Fruit fly (Drosophila melanogaster) whole organism, embryonic: Measurements from ENCODE around the gene Hecw.

Source experiments
- ATbp ChIP-seq: fragments of 200-800 bp; sonication (Bioruptor generic); optimal IDR thresholded peaks from 2 replicates; lab custom pipeline; 2017; ENCODE audit warnings: missing biosample characterization, mild to moderate bottlenecking, missing genetic modification characterization, missing genetic modification reagents
- Asciz ChIP-seq: fragments of 200-800 bp; sonication (Bioruptor generic); optimal IDR thresholded peaks from 2 replicates; lab custom pipeline; 2017; ENCODE audit warnings: missing biosample characterization, mild to moderate bottlenecking, missing genetic modification characterization, missing genetic modification reagents
- Atf-2 ChIP-seq: fragments of 200-800 bp; sonication (Bioruptor generic); optimal IDR thresholded peaks from 2 replicates; lab custom pipeline; 2016; ENCODE audit warnings: missing biosample characterization, missing genetic modification characterization
- CG10209 ChIP-seq: fragments of 200-800 bp; sonication (Bioruptor generic); optimal IDR thresholded peaks from 3 replicates; lab custom pipeline; 2017; ENCODE audit warnings: missing biosample characterization, mild to moderate bottlenecking, missing genetic modification characterization, missing genetic modification reagents
- CG10543 ChIP-seq: fragments of 200-800 bp; sonication (Bioruptor generic); optimal IDR thresholded peaks from 3 replicates; lab custom pipeline; 2017; ENCODE audit warnings: missing biosample characterization, mild to moderate bottlenecking, missing genetic modification characterization, moderate library complexity
- CG10565 ChIP-seq: fragments of 200-800 bp; sonication (Bioruptor generic); optimal IDR thresholded peaks from 3 replicates; lab custom pipeline; 2016; ENCODE audit warnings: missing biosample characterization, mild to moderate bottlenecking, missing genetic modification characterization
- CG12299 ChIP-seq: fragments of 200-800 bp; sonication (Bioruptor generic); optimal IDR thresholded peaks from 2 replicates; lab custom pipeline; 2018; ENCODE audit warnings: missing biosample characterization, mild to moderate bottlenecking, missing genetic modification characterization
- CG1233 ChIP-seq: fragments of 200-800 bp; sonication (Bioruptor generic); optimal IDR thresholded peaks from 4 replicates; lab custom pipeline; 2018; ENCODE audit warnings: missing biosample characterization, mild to moderate bottlenecking, missing genetic modification characterization
- CG12391 ChIP-seq: fragments of 200-800 bp; sonication (Bioruptor generic); optimal IDR thresholded peaks from 3 replicates; lab custom pipeline; 2018; ENCODE audit warnings: missing biosample characterization, mild to moderate bottlenecking, missing genetic modification characterization, moderate library complexity
- CG12659 ChIP-seq: fragments of 200-800 bp; sonication (Bioruptor generic); optimal IDR thresholded peaks from 3 replicates; lab custom pipeline; 2017; ENCODE audit warnings: mild to moderate bottlenecking, missing biosample characterization, missing genetic modification reagents, missing genetic modification characterization
- CG14441 ChIP-seq: fragments of 200-800 bp; sonication (Bioruptor generic); IDR thresholded peaks from 2 replicates; pipeline ENCODE4 v1.3.6; 2022; ENCODE audit warnings: missing biosample characterization, missing genetic modification characterization
- CG1529 ChIP-seq: fragments of 200-800 bp; sonication (Bioruptor generic); optimal IDR thresholded peaks from 3 replicates; lab custom pipeline; 2018; ENCODE audit warnings: missing biosample characterization, missing genetic modification characterization
- CG17328 ChIP-seq: fragments of 200-800 bp; sonication (Bioruptor generic); IDR thresholded peaks from 2 replicates; pipeline ENCODE4 v1.3.6; 2022; ENCODE audit warnings: missing biosample characterization, missing genetic modification characterization
- CG17359 ChIP-seq: fragments of 200-800 bp; sonication (Bioruptor generic); optimal IDR thresholded peaks from 3 replicates; lab custom pipeline; 2018; ENCODE audit warnings: missing biosample characterization, mild to moderate bottlenecking, missing genetic modification characterization, moderate library complexity
- CG17385 ChIP-seq: fragments of 200-800 bp; sonication (Bioruptor generic); optimal IDR thresholded peaks from 3 replicates; lab custom pipeline; 2018; ENCODE audit warnings: missing biosample characterization, mild to moderate bottlenecking, missing genetic modification characterization
- CG18764 ChIP-seq: fragments of 200-800 bp; sonication (Bioruptor generic); optimal IDR thresholded peaks from 3 replicates; lab custom pipeline; 2016; ENCODE audit warnings: missing biosample characterization, missing genetic modification characterization
- CG31441 ChIP-seq: fragments of 200-800 bp; sonication (Bioruptor generic); IDR thresholded peaks from 2 replicates; pipeline ENCODE4 v1.3.6; 2022; ENCODE audit warnings: missing biosample characterization, missing genetic modification characterization
- CG33213 ChIP-seq: fragments of 200-800 bp; sonication (Bioruptor generic); optimal IDR thresholded peaks from 3 replicates; lab custom pipeline; 2016; ENCODE audit warnings: missing biosample characterization, missing genetic modification characterization
- CG4424 ChIP-seq: fragments of 200-800 bp; sonication (Bioruptor generic); optimal IDR thresholded peaks from 3 replicates; lab custom pipeline; 2016; ENCODE audit warnings: missing biosample characterization, missing genetic modification characterization
- CG4617 ChIP-seq: fragments of 200-800 bp; sonication (Bioruptor generic); optimal IDR thresholded peaks from 3 replicates; lab custom pipeline; 2016; ENCODE audit warnings: missing biosample characterization, missing genetic modification characterization, borderline replicate concordance
- CG7556 ChIP-seq: fragments of 200-800 bp; sonication (Bioruptor generic); optimal IDR thresholded peaks from 2 replicates; lab custom pipeline; 2017; ENCODE audit warnings: missing biosample characterization, mild to moderate bottlenecking, missing genetic modification characterization
- CG8388 ChIP-seq: fragments of 200-800 bp; sonication (Bioruptor generic); optimal IDR thresholded peaks from 2 replicates; lab custom pipeline; 2019; ENCODE audit warnings: missing biosample characterization, mild to moderate bottlenecking, missing genetic modification characterization, moderate library complexity
- CG9437 ChIP-seq: fragments of 200-800 bp; sonication (Bioruptor generic); optimal IDR thresholded peaks from 2 replicates; lab custom pipeline; 2018; ENCODE audit warnings: missing biosample characterization, mild to moderate bottlenecking, missing genetic modification characterization
- CG9727 ChIP-seq: fragments of 200-800 bp; sonication (Bioruptor generic); optimal IDR thresholded peaks from 3 replicates; lab custom pipeline; 2017; ENCODE audit warnings: missing biosample characterization, mild to moderate bottlenecking, missing genetic modification characterization
- CG9817 ChIP-seq: fragments of 200-800 bp; sonication (Bioruptor generic); optimal IDR thresholded peaks from 2 replicates; lab custom pipeline; 2018; ENCODE audit warnings: missing biosample characterization, mild to moderate bottlenecking, missing genetic modification characterization, moderate library complexity
- Deaf1 ChIP-seq: fragments of 200-800 bp; optimal IDR thresholded peaks from 3 replicates; lab custom pipeline; 2019; ENCODE audit warnings: missing biosample characterization, mild to moderate bottlenecking, missing genetic modification characterization, moderate library complexity
- Dfd ChIP-seq, 2 experiments: fragments of >200 bp; optimal IDR thresholded peaks; 2 replicates each; lab custom pipeline; 2017; ENCODE audit warnings: missing biosample characterization in 2 of 2, missing genetic modification characterization in 2 of 2
- Drgx ChIP-seq: fragments of 200-800 bp; sonication (Bioruptor generic); IDR thresholded peaks from 2 replicates; pipeline ENCODE4 v1.3.6; 2022; ENCODE audit warnings: missing biosample characterization, missing genetic modification characterization
- Hand ChIP-seq: fragments of 200-800 bp; sonication (Bioruptor generic); optimal IDR thresholded peaks from 2 replicates; lab custom pipeline; 2017; ENCODE audit warnings: mild to moderate bottlenecking, missing biosample characterization, missing genetic modification reagents, missing genetic modification characterization
- Hsf ChIP-seq: fragments of 200-800 bp; sonication (Bioruptor generic); optimal IDR thresholded peaks from 3 replicates; lab custom pipeline; 2016; ENCODE audit warnings: missing biosample characterization, missing genetic modification characterization
- MBD-R2 ChIP-seq: fragments of 200-800 bp; sonication (Bioruptor generic); IDR thresholded peaks from 2 replicates; pipeline ENCODE4 v1.3.6; 2022; ENCODE audit warnings: missing biosample characterization, missing genetic modification characterization
- Med ChIP-seq: fragments of 200-800 bp; sonication (Bioruptor generic); peaks from one replicate; lab custom pipeline; 2016; ENCODE audit warnings: missing biosample characterization, missing genetic modification characterization, mild to moderate bottlenecking, inconsistent platforms, moderate library complexity
- Myb ChIP-seq: fragments of 200-800 bp; sonication (Bioruptor generic); optimal IDR thresholded peaks from 2 replicates; lab custom pipeline; 2016; ENCODE audit warnings: missing biosample characterization, missing genetic modification characterization
- Rfx ChIP-seq: fragments of 200-800 bp; sonication (Bioruptor generic); IDR thresholded peaks from 2 replicates; pipeline ENCODE4 v1.3.6; 2022; ENCODE audit warnings: missing biosample characterization, missing genetic modification characterization
- Taf1 ChIP-seq: fragments of 200-800 bp; sonication (Bioruptor generic); IDR thresholded peaks from 2 replicates; pipeline ENCODE4 v1.3.6; 2022; ENCODE audit warnings: missing biosample characterization, missing genetic modification characterization
- Xrp1 ChIP-seq: fragments of 200-800 bp; sonication (Bioruptor generic); IDR thresholded peaks from 2 replicates; pipeline ENCODE4 v1.3.6; 2022; ENCODE audit warnings: missing biosample characterization, missing genetic modification characterization
- al ChIP-seq: fragments of 200-800 bp; sonication (Bioruptor generic); IDR thresholded peaks from 2 replicates; pipeline ENCODE4 v1.3.6; 2022; ENCODE audit warnings: missing biosample characterization, missing genetic modification characterization
- bbx ChIP-seq: fragments of 200-800 bp; sonication (Bioruptor generic); IDR thresholded peaks from 2 replicates; pipeline ENCODE4 v1.3.6; 2022; ENCODE audit warnings: missing biosample characterization, missing genetic modification characterization; ENCODE audit not compliant: partially characterized antibody
- esg ChIP-seq: fragments of 200-800 bp; sonication (Bioruptor generic); conservative IDR thresholded peaks from 2 replicates; pipeline ENCODE4 v1.3.6; 2022; ENCODE audit warnings: missing biosample characterization, missing genetic modification characterization
- gcm ChIP-seq: fragments of 200-800 bp; sonication (Bioruptor generic); optimal IDR thresholded peaks from 2 replicates; lab custom pipeline; 2019; ENCODE audit warnings: missing biosample characterization, mild to moderate bottlenecking, missing genetic modification characterization, moderate library complexity
- kni ChIP-seq: fragments of 200-800 bp; sonication (Bioruptor generic); optimal IDR thresholded peaks from 3 replicates; lab custom pipeline; 2017; ENCODE audit warnings: mild to moderate bottlenecking, missing biosample characterization, missing genetic modification reagents, missing genetic modification characterization
- lab ChIP-seq: fragments of 200-800 bp; sonication (Bioruptor generic); optimal IDR thresholded peaks from 3 replicates; lab custom pipeline; 2017; ENCODE audit warnings: missing biosample characterization, missing genetic modification characterization, mild to moderate bottlenecking, moderate library complexity, missing genetic modification reagents
- nerfin-1 ChIP-seq: fragments of 200-800 bp; sonication (Bioruptor generic); optimal IDR thresholded peaks from 3 replicates; lab custom pipeline; 2019; ENCODE audit warnings: missing biosample characterization, mild to moderate bottlenecking, missing genetic modification characterization, moderate library complexity
- pan ChIP-seq, 4 experiments: fragments of >200 bp in 3 of 4; fragments of 200-800 bp in 1 of 4; sonication (Bioruptor generic) in 1 of 4; optimal IDR thresholded peaks in 3 of 4; IDR thresholded peaks in 1 of 4; 2 replicates each; pipeline versions ENCODE4 v1.3.6 to Lab custom; 2017 to 2022; ENCODE audit warnings: missing biosample characterization in 2 of 4, missing genetic modification characterization in 2 of 4, mixed read lengths in 1 of 4
- phol ChIP-seq: fragments of 200-800 bp; sonication (Bioruptor generic); optimal IDR thresholded peaks from 3 replicates; lab custom pipeline; 2018; ENCODE audit warnings: missing biosample characterization, mild to moderate bottlenecking, missing genetic modification characterization, moderate library complexity
- schlank ChIP-seq: fragments of 200-800 bp; sonication (Bioruptor generic); optimal IDR thresholded peaks from 2 replicates; lab custom pipeline; 2018; ENCODE audit warnings: missing biosample characterization, mild to moderate bottlenecking, missing genetic modification characterization
- sim ChIP-seq: fragments of 200-800 bp; sonication (Bioruptor generic); IDR thresholded peaks from 2 replicates; pipeline ENCODE4 v1.3.6; 2022; ENCODE audit warnings: missing biosample characterization, missing genetic modification characterization
- tgo ChIP-seq: fragments of 200-800 bp; sonication (Bioruptor generic); IDR thresholded peaks from 3 replicates; pipeline ENCODE4 v1.3.6; 2022; ENCODE audit warnings: missing biosample characterization, missing genetic modification characterization
- tin ChIP-seq: fragments of 200-800 bp; sonication (Bioruptor generic); optimal IDR thresholded peaks from 3 replicates; lab custom pipeline; 2016; ENCODE audit warnings: missing biosample characterization, missing genetic modification characterization

The Hecw gene

DNA sequence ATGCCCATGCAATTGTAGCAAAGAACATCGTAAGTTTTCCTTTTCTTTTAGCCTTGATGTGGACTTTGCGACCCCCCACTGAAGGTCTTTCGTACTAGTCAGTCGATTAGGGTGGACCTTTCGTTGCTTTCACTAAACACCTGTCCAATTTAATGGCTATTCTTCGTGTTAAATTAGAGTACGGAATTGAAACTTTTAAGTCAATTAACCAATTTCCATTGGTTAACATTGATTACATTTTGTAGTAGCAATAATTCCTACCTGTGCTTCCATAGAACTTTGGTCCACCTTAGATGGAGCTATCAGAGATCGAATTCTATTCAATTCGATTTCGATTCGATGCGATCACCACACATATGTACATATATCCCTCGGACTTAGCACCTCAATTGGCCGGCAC, 55.7 kb downstream of the Hecw start (continued):
- TF ChIP-seq CG9817 (peak; percentile 41), nerfin-1 (tag; lab: Kevin White, UChicago) (peak; percentile 13), lab (GFP tag; lab: Kevin White, UChicago) (peak; percentile 77), Drgx (GFP tag; lab: Robert Waterston, UW) (0 out of 2 replicates have a peak, but pooled peaks have one; percentile 24), sim (no peak), al (0 out of 2 replicates have a peak, but pooled peaks have one; percentile 12), bbx (GFP tag; lab: Robert Waterston, UW) (no peak), MBD-R2 (GFP tag; lab: Robert Waterston, UW) (no peak), CG12391 (tag; lab: Kevin White, UChicago) (peak; percentile 64), CG9437 (GFP tag; lab: Kevin White, UChicago) (peak; percentile 33), CG12659 (GFP tag; lab: Kevin White, UChicago) (peak; percentile 48), CG10565 (no peak), CG17385 (GFP tag; lab: Kevin White, UChicago) (peak; percentile 58), CG1529 (GFP tag; lab: Kevin White, UChicago) (peak; percentile 18), Med (peak; percentile 82), esg (peak; percentile 46; the same call in 1 of the 2 replicates), CG14441 (GFP tag; lab: Robert Waterston, UW) (0 out of 2 replicates have a peak, but pooled peaks have one; percentile 27), CG4424 (GFP tag; lab: Kevin White, UChicago) (peak; percentile 22), Asciz (peak; percentile 63), CG18764 (GFP tag; lab: Kevin White, UChicago) (peak; percentile 25), CG17359 (tag; lab: Kevin White, UChicago) (peak; percentile 75), Taf1 (GFP tag; lab: Robert Waterston, UW) (no peak), CG7556 (GFP tag; lab: Kevin White, UChicago) (peak; percentile 44), CG8388 (GFP tag; lab: Kevin White, UChicago) (peak; percentile 67), CG12299 (tag; lab: Kevin White, UChicago) (peak; percentile 27), ATbp (GFP tag; lab: Kevin White, UChicago) (peak; percentile 61), CG10543 (GFP tag; lab: Kevin White, UChicago) (no peak), CG1233 (peak; percentile 3), Xrp1 (GFP tag; lab: Robert Waterston, UW) (peak; percentile 74), kni (GFP tag; lab: Kevin White, UChicago) (no peak), Dfd (GFP tag; optimal IDR thresholded peaks at IDR 0.05; lab: Kevin White, UChicago) (no peak), tin (GFP tag; lab: Kevin White, UChicago) (peak; percentile 0), Hand (GFP tag; lab: Kevin White, UChicago) (peak; percentile 42), CG17328 (GFP tag; lab: Robert Waterston, UW) (peak; percentile 75), Hsf (GFP tag; lab: Kevin White, UChicago) (peak; percentile 14), Myb (peak; percentile 24), CG4617 (GFP tag; lab: Kevin White, UChicago) (no peak), tgo (GFP tag; lab: Robert Waterston, UW) (0 out of 3 replicates have a peak, but pooled peaks have one; percentile 25), CG33213 (GFP tag; lab: Kevin White, UChicago) (peak; percentile 7), Rfx (peak; percentile 58; the same call in 1 of the 2 replicates), phol (tag; lab: Kevin White, UChicago) (peak; percentile 56), gcm (GFP tag; lab: Kevin White, UChicago) (peak; percentile 55), Deaf1 (no peak), pan (optimal IDR thresholded peaks at IDR 0.05; lab: Kevin White, UChicago) (no peak), pan (GFP tag; optimal IDR thresholded peaks at IDR 0.05 in 1 of 2, IDR thresholded peaks at IDR 0.05 in 1 of 2) (peak in 1 of 2 experiments; percentile 19), schlank (tag; lab: Kevin White, UChicago) (peak; percentile 53), Atf-2 (GFP tag; lab: Kevin White, UChicago) (no peak), CG31441 (GFP tag; lab: Robert Waterston, UW) (peak; percentile 52; the same call in 1 of the 2 replicates), CG10209 (GFP tag; lab: Kevin White, UChicago) (peak; percentile 55), CG9727 (GFP tag; lab: Kevin White, UChicago) (no peak)
